Fruit fly (Drosophila melanogaster): ENCODE data around the gene CG8500.

dm6 chr3R:9759360-9760191 is 24.9 kb upstream of the CG8500 start, which contains the start of gene Mpi:
- TF ChIP-seq CTCF (optimal IDR thresholded peaks at IDR 0.05) (no peak), CG8478 (optimal IDR thresholded peaks at IDR 0.05) (no peak)

All from S2 (cell line).